Fruit fly (Drosophila melanogaster): ENCODE measurements around the gene CG14893.

Gene CG14893

DNA sequence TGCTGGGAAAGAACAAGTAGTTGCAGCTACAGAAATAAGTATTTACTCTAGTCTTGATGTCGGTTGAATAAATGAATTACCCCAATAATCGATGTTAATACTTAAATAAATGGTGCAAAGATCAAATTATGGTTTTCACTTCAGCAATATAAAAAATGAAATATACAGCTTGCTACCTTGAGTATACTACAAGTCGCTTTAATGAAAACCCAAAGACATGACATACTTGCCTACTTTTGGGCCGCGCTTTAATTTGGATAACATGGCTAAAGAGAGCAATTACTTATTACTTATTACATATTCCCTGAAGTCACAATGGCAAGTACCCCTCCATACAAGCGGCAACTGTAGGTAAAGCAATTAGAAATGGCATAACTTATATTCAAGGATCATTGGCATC lies 9.3 kb upstream of the CG14893 start:
- TF ChIP-seq svp (GFP tag) = peak; percentile 66
- TF ChIP-seq Sox15 (GFP tag; optimal IDR thresholded peaks at IDR 0.05) = no peak

dm6 chr3R:16613300-16613699 lies 7.3 kb upstream of the CG14893 start, which contains the start of gene CG12783:
TSS of gene CG12783 (minus strand) at chr3R:16613400.
- no peak for TF ChIP-seq CG8119 (GFP tag; IDR thresholded peaks at IDR 0.05)
- TF ChIP-seq Hr39 (GFP tag; optimal IDR thresholded peaks at IDR 0.05) = no peak
- no peak for TF ChIP-seq eg (GFP tag; IDR thresholded peaks at IDR 0.05)
- no peak for TF ChIP-seq CG3919 (GFP tag; optimal IDR thresholded peaks at IDR 0.05)
- no peak for TF ChIP-seq fd85E (GFP tag; optimal IDR thresholded peaks at IDR 0.05)
- TF ChIP-seq Ets96B (tag; optimal IDR thresholded peaks at IDR 0.05) = no peak
- TF ChIP-seq CG8319 (GFP tag; optimal IDR thresholded peaks at IDR 0.05) = no peak
- TF ChIP-seq svp (GFP tag) = no peak

DNA sequence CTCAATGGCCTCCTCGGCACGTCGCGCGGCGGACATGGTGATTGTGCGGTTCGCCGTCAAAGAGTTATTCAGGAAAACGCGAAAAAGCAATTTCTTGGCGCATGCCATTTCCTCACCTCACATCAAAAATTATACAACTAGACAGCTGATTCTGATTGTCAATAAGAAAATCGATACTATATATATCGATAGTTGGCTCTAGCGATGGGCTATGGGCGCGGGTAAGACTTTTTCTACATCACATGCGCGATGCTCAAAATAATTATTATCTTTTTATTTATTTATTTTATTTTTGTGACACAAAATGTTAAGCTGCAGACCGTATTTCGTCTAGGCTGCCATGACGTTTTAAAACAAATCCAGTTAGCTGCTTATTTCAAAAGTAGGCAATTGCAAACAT lies 6.3 kb upstream of the CG14893 start, which contains the start of gene CG10340:
TSS of gene CG10340 (minus strand) at position 151 of the 400 bp plus-strand sequence.
- TF ChIP-seq achi (GFP tag; optimal IDR thresholded peaks at IDR 0.05) (peak; percentile 40), net (GFP tag; optimal IDR thresholded peaks at IDR 0.05) (no peak)

- no peak for TF ChIP-seq CG7368 (GFP tag; optimal IDR thresholded peaks at IDR 0.05)
- no peak for TF ChIP-seq svp (GFP tag)
- no peak for TF ChIP-seq CG8319 (GFP tag; optimal IDR thresholded peaks at IDR 0.05)
- no peak for TF ChIP-seq spab (GFP tag; optimal IDR thresholded peaks at IDR 0.05)
- TF ChIP-seq ss (GFP tag; optimal IDR thresholded peaks at IDR 0.05) = no peak
- TF ChIP-seq fkh (GFP tag; optimal IDR thresholded peaks at IDR 0.05) = no peak
- no peak for TF ChIP-seq CG3919 (GFP tag; optimal IDR thresholded peaks at IDR 0.05)
- no peak for TF ChIP-seq CG16779 (tag; optimal IDR thresholded peaks at IDR 0.05)
These were observed 5.6 kb upstream of the CG14893 start, which contains the start of gene CG17562 for dm6 chr3R:16615009-16615408. TSS of gene CG17562 (plus strand) at chr3R:16615309.

DNA sequence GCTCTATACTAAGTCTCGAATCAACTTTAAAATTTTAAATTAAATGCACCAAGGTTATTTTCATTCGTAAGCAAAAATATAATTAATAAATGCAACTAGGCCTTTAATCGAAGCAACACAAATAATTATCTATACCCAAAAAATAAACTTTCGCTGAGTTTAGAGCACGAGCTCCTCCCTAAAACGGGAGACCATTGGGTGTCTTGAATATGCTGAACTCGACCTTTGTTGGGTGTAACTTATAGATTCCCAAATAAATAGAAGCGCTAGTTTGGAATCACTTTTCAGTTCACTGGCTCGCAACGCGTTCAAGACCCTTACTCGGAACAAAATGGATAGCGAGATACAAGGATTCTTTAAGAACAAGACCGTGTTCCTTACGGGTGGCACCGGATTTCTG lies 2.9 kb upstream of the CG14893 start, which contains the start of gene CG17560:
TSS of gene CG17560 (plus strand) at position 301 of the 400 bp plus-strand sequence.
- TF ChIP-seq svp (GFP tag) (no peak), CG4318 (GFP tag; optimal IDR thresholded peaks at IDR 0.05) (no peak), Blimp-1 (GFP tag; optimal IDR thresholded peaks at IDR 0.05) (no peak), Lpt (GFP tag; optimal IDR thresholded peaks at IDR 0.05) (no peak), CG6163 (GFP tag; IDR thresholded peaks at IDR 0.05) (no peak), dac (GFP tag; optimal IDR thresholded peaks at IDR 0.05) (no peak)

dm6 chr3R:16624371-16624749 lies 3.8 kb downstream of the CG14893 start, which contains the start of gene Ccdc114:
TSS of gene Ccdc114 (minus strand) at chr3R:16624717.
- TF ChIP-seq Smox (GFP tag; optimal IDR thresholded peaks at IDR 0.05) = no peak
- TF ChIP-seq CG15336 (GFP tag; IDR thresholded peaks at IDR 0.05) = no peak
- no peak for TF ChIP-seq svp (GFP tag)
- TF ChIP-seq CG8319 (GFP tag; optimal IDR thresholded peaks at IDR 0.05) = peak; percentile 70
- no peak for TF ChIP-seq achi (GFP tag; optimal IDR thresholded peaks at IDR 0.05)
- no peak for TF ChIP-seq CG34406 (GFP tag; optimal IDR thresholded peaks at IDR 0.05)
- TF ChIP-seq Ets96B (tag; optimal IDR thresholded peaks at IDR 0.05) = no peak
- no peak for TF ChIP-seq CG11762 (GFP tag; optimal IDR thresholded peaks at IDR 0.05; ENCODE audit: insufficient read depth)
- TF ChIP-seq CG6163 (GFP tag; IDR thresholded peaks at IDR 0.05) = no peak

DNA sequence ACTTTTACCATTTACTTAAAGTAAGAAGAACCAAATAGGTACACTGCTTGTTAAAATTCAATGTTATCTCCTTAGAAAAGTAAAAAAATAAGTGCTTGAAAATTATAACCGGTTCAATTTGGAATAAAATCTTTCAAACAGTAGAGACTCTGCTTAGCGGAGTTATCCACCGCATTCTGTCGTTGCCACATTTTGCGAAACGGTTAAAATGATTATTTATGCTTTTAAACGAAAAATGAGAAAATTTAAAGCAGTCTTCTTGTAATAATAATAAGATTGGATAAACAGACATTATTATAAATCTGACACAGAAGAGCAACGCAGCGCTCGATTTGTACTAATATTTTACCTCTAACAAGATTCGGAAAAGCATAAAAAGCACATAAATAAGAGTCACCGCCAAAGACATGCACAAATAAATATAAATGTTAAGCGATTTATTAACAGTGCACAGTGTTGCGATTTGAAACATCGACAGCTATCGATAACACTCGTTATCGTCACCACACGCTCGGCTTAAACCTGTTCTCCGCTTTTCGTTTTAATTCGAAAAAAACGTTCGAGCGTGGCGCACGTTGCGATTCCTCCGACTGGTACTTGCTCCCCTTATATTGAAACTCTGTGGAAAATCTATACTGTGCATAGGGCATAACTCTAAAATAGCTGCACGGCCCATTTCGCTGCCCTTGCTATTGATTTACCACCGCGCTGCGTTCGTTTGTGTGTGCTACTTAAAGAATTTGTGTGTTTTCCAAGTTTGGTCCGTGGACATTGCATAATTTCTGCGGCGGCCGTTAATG lies 4.4 kb downstream of the CG14893 start, which contains the start of gene Fas1:
TSS of gene Fas1 (plus strand) at position 489 of the 800 bp plus-strand sequence.
- no peak for TF ChIP-seq Lpt (GFP tag; optimal IDR thresholded peaks at IDR 0.05)
- TF ChIP-seq CG3919 (GFP tag; optimal IDR thresholded peaks at IDR 0.05) = peak; percentile 13
- TF ChIP-seq Hr4 (GFP tag; optimal IDR thresholded peaks at IDR 0.05) = peak; percentile 15
- peak; percentile 38 for TF ChIP-seq CG6854 (GFP tag; optimal IDR thresholded peaks at IDR 0.05)
- no peak for TF ChIP-seq CG11902 (GFP tag; optimal IDR thresholded peaks at IDR 0.05)
- TF ChIP-seq Eip78C (GFP tag) = peak; percentile 50
